Fruit fly (Drosophila melanogaster): ENCODE data around the gene NP15.6.
A peak's percentile ranks its signal among the peaks of the same experiment; 100 is the strongest.

NP15.6 gene

dm6 chr3R:19014027-19014426 lies 13.1 kb upstream of the NP15.6 start (continued):
- TF ChIP-seq CG15514 (GFP tag; optimal IDR thresholded peaks at IDR 0.05) = peak; percentile 18
- no peak for TF ChIP-seq Lhr (GFP tag; optimal IDR thresholded peaks at IDR 0.05)
- TF ChIP-seq HHEX (GFP tag; optimal IDR thresholded peaks at IDR 0.05) = no peak
- no peak for TF ChIP-seq sob (GFP tag; IDR thresholded peaks at IDR 0.05)
- no peak for TF ChIP-seq CG13287 (GFP tag; IDR thresholded peaks at IDR 0.05; ENCODE audit: partially characterized antibody)
- TF ChIP-seq CG11504 (tag; optimal IDR thresholded peaks at IDR 0.05) = peak; percentile 100

DNA sequence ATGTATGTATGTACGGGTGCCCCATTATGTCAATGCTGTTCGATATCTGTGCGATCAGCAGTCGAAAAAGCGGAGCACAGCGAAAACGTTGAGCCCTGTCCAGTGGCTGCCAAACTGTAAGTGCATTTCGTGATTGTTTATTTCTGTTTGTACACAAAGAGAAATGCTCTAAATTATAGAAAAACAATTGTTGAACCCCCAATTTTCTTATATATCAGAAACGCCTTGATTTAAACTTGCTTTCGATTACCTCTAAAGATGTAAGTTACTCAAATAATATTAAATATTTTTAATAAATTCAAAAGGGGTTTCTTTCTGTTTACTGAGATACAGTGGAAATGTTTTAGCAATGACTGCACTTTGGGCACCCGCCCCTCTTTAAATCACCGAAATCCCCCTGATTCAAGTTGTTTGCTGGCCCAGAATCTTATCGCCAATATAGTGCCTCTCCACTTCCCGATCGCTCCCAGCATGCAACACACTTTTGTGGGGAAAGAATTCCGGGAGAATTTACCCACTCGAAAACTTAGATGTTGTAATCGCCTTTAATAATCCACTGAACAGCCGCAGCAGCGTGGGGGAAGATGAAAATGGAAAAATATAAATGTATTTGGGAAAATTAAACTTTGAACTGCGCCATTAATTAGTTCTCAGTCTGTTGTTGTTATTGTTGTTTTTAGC lies 12.3 kb upstream of the NP15.6 start:
- no peak for TF ChIP-seq D (optimal IDR thresholded peaks at IDR 0.05)
- TF ChIP-seq D (GFP tag; optimal IDR thresholded peaks at IDR 0.05) = peak; percentile 62
- TF ChIP-seq mam (GFP tag; optimal IDR thresholded peaks at IDR 0.05) = no peak
- TF ChIP-seq z (GFP tag; IDR thresholded peaks at IDR 0.05) = 0 out of 3 replicates have a peak, but pooled peaks have one; percentile 30
- TF ChIP-seq Hand (GFP tag; optimal IDR thresholded peaks at IDR 0.05) = no peak
- TF ChIP-seq HmgZ (tag; optimal IDR thresholded peaks at IDR 0.05) = no peak
- no peak for TF ChIP-seq CG4328 (GFP tag; optimal IDR thresholded peaks at IDR 0.05)
- no peak for TF ChIP-seq CG11247 (GFP tag; IDR thresholded peaks at IDR 0.05)
- no peak for TF ChIP-seq H2.0 (GFP tag; IDR thresholded peaks at IDR 0.05)
- no peak for TF ChIP-seq pho (GFP tag; optimal IDR thresholded peaks at IDR 0.05)
- TF ChIP-seq stc (GFP tag; IDR thresholded peaks at IDR 0.05) = peak; percentile 58
- peak in 1 of 3 experiments; percentile 38 for TF ChIP-seq lola (GFP tag; optimal IDR thresholded peaks at IDR 0.05)
- no peak for TF ChIP-seq CG14965 (GFP tag; optimal IDR thresholded peaks at IDR 0.05; ENCODE audit: borderline replicate concordance)
- no peak for TF ChIP-seq wor (GFP tag; IDR thresholded peaks at IDR 0.05)
- TF ChIP-seq CG8290 (GFP tag; optimal IDR thresholded peaks at IDR 0.05) = no peak
- TF ChIP-seq CG8290 (tag; optimal IDR thresholded peaks at IDR 0.05) = no peak
- no peak for TF ChIP-seq CG17802 (tag; optimal IDR thresholded peaks at IDR 0.05)
- no peak for TF ChIP-seq CG7928 (GFP tag; optimal IDR thresholded peaks at IDR 0.05)
- no peak for TF ChIP-seq tio (GFP tag; optimal IDR thresholded peaks at IDR 0.05)
- TF ChIP-seq CG17361 (GFP tag; IDR thresholded peaks at IDR 0.05) = peak; percentile 70; the same call in 2 of the 3 replicates
- no peak for TF ChIP-seq CG1792 (GFP tag; optimal IDR thresholded peaks at IDR 0.05)
- no peak for TF ChIP-seq sna (GFP tag; IDR thresholded peaks at IDR 0.05; ENCODE audit: partially characterized antibody)
- no peak for TF ChIP-seq hb (GFP tag; IDR thresholded peaks at IDR 0.05; ENCODE audit: partially characterized antibody)
- TF ChIP-seq CG14050 (GFP tag; IDR thresholded peaks at IDR 0.05) = no peak; the same call in 2 of the 3 replicates
- TF ChIP-seq cas (GFP tag; IDR thresholded peaks at IDR 0.05) = no peak
- peak; percentile 72 for TF ChIP-seq CG18262 (tag; optimal IDR thresholded peaks at IDR 0.05)
- TF ChIP-seq Hr3 (GFP tag; optimal IDR thresholded peaks at IDR 0.05) = peak; percentile 39
- peak; percentile 78 for TF ChIP-seq Sox102F (GFP tag; optimal IDR thresholded peaks at IDR 0.05)
- TF ChIP-seq Awh (GFP tag; IDR thresholded peaks at IDR 0.05) = 0 out of 2 replicates have a peak, but pooled peaks have one; percentile 23
- TF ChIP-seq bigmax (GFP tag; optimal IDR thresholded peaks at IDR 0.05) = no peak
- no peak for TF ChIP-seq CG15696 (tag; optimal IDR thresholded peaks at IDR 0.05)
- no peak for TF ChIP-seq CG11696 (GFP tag; IDR thresholded peaks at IDR 0.05)
- no peak for TF ChIP-seq CG13296 (GFP tag; optimal IDR thresholded peaks at IDR 0.05)
- TF ChIP-seq CG6175 (GFP tag; IDR thresholded peaks at IDR 0.05) = no peak
- no peak for TF ChIP-seq sr (GFP tag; IDR thresholded peaks at IDR 0.05)
- TF ChIP-seq Hey (tag; optimal IDR thresholded peaks at IDR 0.05) = no peak
- no peak for TF ChIP-seq sens-2 (GFP tag; IDR thresholded peaks at IDR 0.05)
- TF ChIP-seq NK7.1 (GFP tag; optimal IDR thresholded peaks at IDR 0.05) = no peak
- TF ChIP-seq CG30431 (GFP tag; optimal IDR thresholded peaks at IDR 0.05) = no peak
- TF ChIP-seq row (GFP tag; IDR thresholded peaks at IDR 0.05) = peak; percentile 58
- peak; percentile 59 for TF ChIP-seq CG6254 (GFP tag; optimal IDR thresholded peaks at IDR 0.05)
- no peak for TF ChIP-seq Opbp (GFP tag; IDR thresholded peaks at IDR 0.05; ENCODE audit: partially characterized antibody)
- TF ChIP-seq CG14860 (GFP tag; IDR thresholded peaks at IDR 0.05; ENCODE audit: partially characterized antibody) = no peak

Data from whole organism, embryonic.